Fruit fly (Drosophila melanogaster) whole organism, larva: ENCODE data around the gene CG12539.
A peak's percentile ranks its signal among the peaks of the same experiment; 100 is the strongest.

Source experiments
- noc ChIP-seq: fragments of 200-800 bp; sonication (Bioruptor generic); optimal IDR thresholded peaks from 3 replicates; lab custom pipeline; 2019; ENCODE audit warnings: missing biosample characterization, mild to moderate bottlenecking, missing genetic modification characterization, moderate library complexity

Gene CG12539

dm6 chrX:14841893-14842505, 2.6 kb downstream of the CG12539 start:
- no peak for TF ChIP-seq noc (tag; lab: Kevin White, UChicago)

dm6 chrX:14840417-14840872, 4.1 kb downstream of the CG12539 start:
- no peak for TF ChIP-seq noc (tag; lab: Kevin White, UChicago)

dm6 chrX:14839739-14840347, 4.7 kb downstream of the CG12539 start:
- no peak for TF ChIP-seq noc (tag; lab: Kevin White, UChicago)

dm6 chrX:14839047-14839446, 5.5 kb downstream of the CG12539 start, which contains the start of the genes CG32590 and Flo2:
CG32590 (minus strand) TSS chrX:14839106.
Flo2 (plus strand) TSS chrX:14839376.
- peak; percentile 75 for TF ChIP-seq noc (tag; lab: Kevin White, UChicago)

- no peak for TF ChIP-seq noc (tag; lab: Kevin White, UChicago)
These were observed 6.6 kb downstream of the CG12539 start, which contains the start of gene Grx5 for dm6 chrX:14837983-14838382. Grx5 (minus strand) TSS chrX:14838198.

- TF ChIP-seq noc (tag; lab: Kevin White, UChicago), result no peak
These were observed 8.1 kb downstream of the CG12539 start, which contains the start of gene CG14410 for dm6 chrX:14836425-14836824. CG14410 (plus strand) TSS chrX:14836725.

dm6 chrX:14832562-14833303, 11.8 kb downstream of the CG12539 start, which contains the start of gene CG14411:
CG14411 (plus strand) TSS chrX:14832647.
- TF ChIP-seq noc (tag; lab: Kevin White, UChicago), result no peak

dm6 chrX:14831713-14832561, 12.6 kb downstream of the CG12539 start, which contains the start of gene CG14408:
CG14408 (minus strand) TSS chrX:14832033.
- no peak for TF ChIP-seq noc (tag; lab: Kevin White, UChicago)

dm6 chrX:14827643-14828042, 16.9 kb downstream of the CG12539 start:
- TF ChIP-seq noc (tag; lab: Kevin White, UChicago), result no peak

dm6 chrX:14825922-14826617, 18.5 kb downstream of the CG12539 start, which contains the start of gene rut:
rut (minus strand) TSS chrX:14826073.
- TF ChIP-seq noc (tag; lab: Kevin White, UChicago), result no peak

dm6 chrX:14825470-14825787, 19.1 kb downstream of the CG12539 start:
- TF ChIP-seq noc (tag; lab: Kevin White, UChicago), result no peak

dm6 chrX:14824690-14825469, 19.7 kb downstream of the CG12539 start:
- TF ChIP-seq noc (tag; lab: Kevin White, UChicago), result no peak

- TF ChIP-seq noc (tag; lab: Kevin White, UChicago), result no peak
These were observed 32.3 kb downstream of the CG12539 start for dm6 chrX:14812239-14812638.

- peak; percentile 66 for TF ChIP-seq noc (tag; lab: Kevin White, UChicago)
These were observed 34.1 kb downstream of the CG12539 start for dm6 chrX:14810433-14810832.
